Fruit fly (Drosophila melanogaster) whole organism, pupa: ENCODE data around the gene dsb.

Experiments used
- CG15710 ChIP-seq: fragments of 200-800 bp; sonication (Bioruptor generic); optimal IDR thresholded peaks from 2 replicates; lab custom pipeline; 2018; ENCODE audit warnings: missing biosample characterization, mild to moderate bottlenecking, missing genetic modification characterization, moderate library complexity
- CG8159 ChIP-seq: fragments of 200-800 bp; sonication (Bioruptor generic); optimal IDR thresholded peaks from 3 replicates; lab custom pipeline; 2018; ENCODE audit warnings: missing biosample characterization, mild to moderate bottlenecking, missing genetic modification characterization, moderate library complexity
- Pif1B ChIP-seq: fragments of 200-800 bp; sonication (Bioruptor generic); optimal IDR thresholded peaks from 3 replicates; lab custom pipeline; 2016; ENCODE audit warnings: missing biosample characterization, missing genetic modification characterization
- Snoo ChIP-seq: fragments of 200-800 bp; sonication (Bioruptor generic); optimal IDR thresholded peaks from 3 replicates; lab custom pipeline; 2017; ENCODE audit warnings: missing biosample characterization, mild to moderate bottlenecking, missing genetic modification characterization, inconsistent platforms
- rn ChIP-seq: fragments of 200-800 bp; sonication (Bioruptor generic); IDR thresholded peaks from 2 replicates; pipeline ENCODE4 v1.3.6; 2022; ENCODE audit warnings: missing biosample characterization, missing genetic modification characterization

- TF ChIP-seq CG8159 (tag; lab: Kevin White, UChicago) (no peak), rn (GFP tag; lab: Robert Waterston, UW) (no peak), Pif1B (GFP tag; lab: Kevin White, UChicago) (no peak), Snoo (no peak), CG15710 (tag; lab: Kevin White, UChicago) (no peak)
These were observed 24.6 kb downstream of the dsb start, which contains the start of gene Tmhs for dm6 chr3L:1885436-1885835.
